Worm (Caenorhabditis elegans) whole organism, L4/young adult: ENCODE data around the gene his-62.

ENCODE experiments used
- W03F9.2 ChIP-seq: fragments of 150-350 bp; optimal IDR thresholded peaks from 2 replicates; lab custom pipeline; 2014; ENCODE audit warnings: missing biosample characterization, missing genetic modification characterization
- dao-5 ChIP-seq: sonication (generic microtip); optimal IDR thresholded peaks from 2 replicates; lab custom pipeline; 2016; ENCODE audit warnings: missing genotype, missing genetic modification characterization, moderate library complexity, missing compliant biosample characterization
- him-1 ChIP-seq: sonication (generic microtip); optimal IDR thresholded peaks from 2 replicates; lab custom pipeline; 2016; ENCODE audit warnings: missing genotype, missing genetic modification reagents, missing genetic modification characterization, missing compliant biosample characterization

The his-62 gene

DNA sequence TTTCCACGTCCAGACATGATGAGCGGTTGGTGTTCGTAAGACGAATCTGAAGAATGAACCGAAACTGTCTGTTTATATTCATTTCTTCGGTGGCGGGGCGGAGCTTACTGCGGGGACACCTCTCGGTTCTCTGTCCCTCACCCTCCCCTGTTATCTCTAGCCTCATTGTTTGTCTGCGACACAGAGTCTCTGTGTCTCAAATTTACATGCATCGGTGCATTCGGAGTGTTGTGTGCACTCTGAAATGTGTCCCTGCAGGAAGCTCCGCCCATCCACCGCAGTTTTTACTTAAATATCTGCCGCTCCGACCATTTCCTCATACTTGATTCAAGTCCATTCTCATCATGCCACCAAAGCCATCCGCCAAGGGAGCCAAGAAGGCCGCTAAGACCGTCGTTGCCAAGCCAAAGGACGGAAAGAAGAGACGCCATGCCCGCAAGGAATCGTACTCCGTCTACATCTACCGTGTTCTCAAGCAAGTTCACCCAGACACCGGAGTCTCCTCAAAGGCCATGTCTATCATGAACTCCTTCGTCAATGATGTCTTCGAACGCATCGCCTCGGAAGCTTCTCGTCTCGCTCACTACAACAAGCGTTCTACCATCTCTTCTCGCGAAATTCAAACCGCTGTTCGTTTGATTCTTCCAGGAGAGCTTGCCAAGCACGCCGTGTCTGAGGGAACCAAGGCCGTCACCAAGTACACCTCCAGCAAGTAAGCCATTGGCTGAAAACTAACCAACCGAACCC is at the start of gene his-62, which contains the start of gene his-61:
TSS of gene his-62 (plus strand) at position 345 of the 747 bp plus-strand sequence.
TSS of gene his-61 (minus strand) at position 17 of the 747 bp plus-strand sequence.
- no peak for TF ChIP-seq W03F9.2 (tag; lab: Kevin White, UChicago)
- TF ChIP-seq him-1 (tag; lab: Kevin White, UChicago): no peak
- no peak for TF ChIP-seq dao-5 (tag; lab: Kevin White, UChicago)

DNA sequence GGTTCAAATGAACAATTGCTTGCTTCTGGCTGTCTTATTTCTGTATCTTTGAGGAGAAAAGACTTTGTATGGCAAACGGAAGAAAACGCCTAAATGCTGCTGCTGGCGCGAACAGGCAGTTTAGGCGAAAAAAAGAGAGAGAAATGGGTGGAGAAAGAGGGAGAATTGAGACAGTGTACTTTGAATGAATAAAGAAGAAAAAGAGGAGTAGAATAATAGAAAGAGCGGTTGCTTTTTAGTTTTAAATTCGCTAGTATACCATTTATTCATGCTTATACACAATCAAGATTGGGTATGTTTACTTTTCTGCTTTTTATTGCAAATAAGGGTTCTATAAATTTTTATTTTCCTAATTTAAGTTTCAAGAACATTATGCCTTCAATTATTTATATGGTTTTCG is 47.0 kb upstream of the his-62 start:
- TF ChIP-seq him-1 (tag; lab: Kevin White, UChicago): no peak
- no peak for TF ChIP-seq dao-5 (tag; lab: Kevin White, UChicago)
- no peak for TF ChIP-seq W03F9.2 (tag; lab: Kevin White, UChicago)

DNA sequence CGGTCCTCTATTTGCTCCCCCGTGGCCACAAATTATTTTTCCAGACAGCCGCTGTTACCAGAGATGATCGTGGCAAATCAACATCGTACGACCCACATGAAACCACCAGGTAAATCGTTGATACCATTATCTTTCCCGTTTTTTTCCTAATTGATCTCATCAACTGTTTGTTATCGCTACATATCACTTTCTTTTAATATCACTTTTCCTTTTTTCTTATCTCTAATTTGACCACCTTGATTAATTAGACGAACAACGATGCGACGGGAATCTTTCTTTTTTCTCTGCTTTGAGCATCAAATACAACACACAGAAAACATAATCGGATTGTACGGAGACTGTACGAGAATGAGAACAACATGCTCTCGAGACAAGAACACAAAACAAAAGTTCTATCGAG is 46.1 kb upstream of the his-62 start:
- TF ChIP-seq W03F9.2 (tag; lab: Kevin White, UChicago) (no peak), dao-5 (tag; lab: Kevin White, UChicago) (no peak), him-1 (tag; lab: Kevin White, UChicago) (no peak)

DNA sequence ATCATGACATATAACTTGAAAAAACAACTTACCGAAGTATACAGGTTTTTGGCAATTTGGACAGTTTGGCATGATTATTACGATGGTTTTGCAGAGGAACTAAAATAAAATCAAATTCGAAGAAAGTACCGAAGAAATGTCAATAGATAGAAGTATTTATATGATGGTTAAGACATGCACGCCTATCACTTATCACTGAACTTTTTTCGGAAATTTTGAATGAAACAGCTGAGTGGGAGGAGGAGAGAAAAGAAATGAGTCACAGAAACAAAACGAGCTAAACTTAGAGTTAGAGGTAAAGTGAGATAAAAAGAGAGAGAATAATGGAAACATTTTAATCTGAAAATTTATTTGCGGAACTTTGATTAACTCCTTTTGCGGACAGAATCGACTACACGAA is 41.1 kb upstream of the his-62 start, which contains the start of gene valv-1:
TSS of gene valv-1 (minus strand) at position 101 of the 400 bp plus-strand sequence.
- TF ChIP-seq him-1 (tag; lab: Kevin White, UChicago) (no peak), dao-5 (tag; lab: Kevin White, UChicago) (no peak), W03F9.2 (tag; lab: Kevin White, UChicago) (no peak)

DNA sequence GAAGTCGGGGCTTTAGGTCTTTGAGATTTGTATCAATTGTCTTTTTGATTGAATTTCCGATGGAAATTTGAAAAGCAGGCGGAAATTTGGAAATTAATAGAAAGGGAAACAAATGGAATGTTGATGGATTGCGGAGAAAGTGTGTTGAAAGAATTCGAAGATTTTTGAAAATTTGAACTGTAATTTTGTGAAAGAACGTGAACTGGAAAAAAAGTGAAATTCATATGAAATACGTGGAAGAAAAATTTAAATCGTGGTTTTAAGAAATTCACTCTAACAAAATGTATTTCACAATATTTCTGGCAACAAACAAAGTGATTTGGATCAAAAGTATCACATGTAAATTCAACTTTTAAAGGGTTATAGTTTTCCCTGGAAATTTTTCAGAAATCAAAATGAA is 40.4 kb upstream of the his-62 start, which contains the start of gene B0496.1:
TSS of gene B0496.1 (plus strand) at position 301 of the 400 bp plus-strand sequence.
- TF ChIP-seq him-1 (tag; lab: Kevin White, UChicago): no peak
- TF ChIP-seq dao-5 (tag; lab: Kevin White, UChicago): no peak
- TF ChIP-seq W03F9.2 (tag; lab: Kevin White, UChicago): no peak

DNA sequence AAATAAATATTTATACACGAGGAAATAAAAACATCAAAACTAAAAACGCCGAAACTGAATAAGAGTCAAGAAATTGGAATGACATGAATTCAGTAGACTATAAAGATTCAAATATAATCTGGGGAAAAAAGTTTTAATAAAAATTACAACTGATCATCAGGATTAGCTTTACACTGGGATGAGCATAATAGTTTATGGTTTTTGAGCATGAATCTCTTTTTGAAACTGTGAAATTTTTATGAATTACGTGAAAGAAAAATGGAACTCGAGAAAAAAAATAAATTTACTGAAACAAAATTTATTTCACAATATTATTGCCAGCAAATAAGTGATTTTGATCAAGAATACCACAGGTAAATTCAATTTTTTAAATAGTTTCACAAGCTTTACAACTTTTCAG is 38.8 kb upstream of the his-62 start, which contains the start of gene B0496.2:
TSS of gene B0496.2 (plus strand) at position 301 of the 400 bp plus-strand sequence.
- TF ChIP-seq dao-5 (tag; lab: Kevin White, UChicago) (no peak), W03F9.2 (tag; lab: Kevin White, UChicago) (no peak), him-1 (tag; lab: Kevin White, UChicago) (no peak)

DNA sequence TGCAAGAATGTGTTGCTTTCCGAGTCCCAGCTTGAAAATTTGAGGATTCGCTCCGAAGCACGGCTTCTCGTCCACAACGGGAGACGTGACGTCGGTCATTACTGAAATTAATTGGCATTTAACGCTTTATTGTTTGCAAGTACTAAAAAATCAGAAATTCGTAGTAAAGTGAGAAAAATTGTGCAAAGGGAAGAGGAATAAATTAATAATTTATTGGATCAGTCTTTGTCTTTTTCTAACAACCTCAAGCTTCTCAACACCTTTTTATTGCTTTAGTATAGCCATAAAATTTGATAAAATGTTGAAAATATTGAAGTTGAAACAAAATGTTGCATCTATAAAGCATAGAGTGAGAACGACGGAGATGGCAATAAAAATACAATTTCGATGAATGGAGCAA is 35.0 kb upstream of the his-62 start, which contains the start of gene tes-1:
TSS of gene tes-1 (minus strand) at position 101 of the 400 bp plus-strand sequence.
- TF ChIP-seq dao-5 (tag; lab: Kevin White, UChicago): no peak
- TF ChIP-seq him-1 (tag; lab: Kevin White, UChicago): no peak
- no peak for TF ChIP-seq W03F9.2 (tag; lab: Kevin White, UChicago)

DNA sequence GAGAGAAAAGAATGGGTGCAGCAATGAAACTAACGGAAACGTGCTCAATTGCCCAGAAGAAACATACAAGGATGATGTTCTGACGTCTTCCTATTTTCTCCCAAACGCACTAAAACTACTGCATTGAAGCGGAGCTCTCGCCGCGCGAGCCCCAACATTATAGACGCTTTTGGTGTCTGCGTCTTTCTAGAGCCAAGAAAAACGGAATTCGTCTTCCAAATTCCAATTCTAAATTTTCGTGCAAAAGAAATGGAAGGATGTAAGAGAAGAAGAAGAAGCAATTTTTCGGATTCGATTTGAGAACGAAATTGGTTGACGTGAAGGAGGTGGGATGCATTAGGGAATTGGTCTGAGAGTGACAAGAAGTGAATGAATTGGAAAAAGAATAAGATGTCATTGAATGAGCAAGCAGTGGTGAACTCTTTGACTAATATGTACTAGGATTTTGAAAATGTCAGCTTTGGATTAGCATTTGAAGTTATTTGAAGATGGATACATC is 32.6 kb upstream of the his-62 start:
- TF ChIP-seq W03F9.2 (tag; lab: Kevin White, UChicago) (no peak), him-1 (tag; lab: Kevin White, UChicago) (no peak), dao-5 (tag; lab: Kevin White, UChicago) (no peak)

DNA sequence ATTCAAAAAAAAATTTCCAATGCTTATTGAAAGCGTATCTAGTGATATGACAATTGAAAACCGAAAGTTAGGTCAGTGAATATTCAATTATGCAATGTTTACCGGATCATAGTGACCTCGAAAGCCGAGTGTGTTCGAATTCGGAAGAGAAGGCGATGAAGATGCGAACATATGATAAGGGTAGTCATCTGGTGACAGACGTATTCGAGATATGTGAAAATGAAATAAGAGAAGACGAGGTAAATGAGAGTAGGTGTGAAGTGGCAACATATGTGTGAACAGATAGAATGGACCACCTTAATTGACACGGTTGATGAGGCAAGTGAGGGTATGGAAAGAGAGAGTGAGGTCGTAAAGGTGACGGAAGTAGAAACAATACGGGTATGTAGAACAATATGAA is 31.5 kb upstream of the his-62 start:
- TF ChIP-seq W03F9.2 (tag; lab: Kevin White, UChicago): no peak
- no peak for TF ChIP-seq dao-5 (tag; lab: Kevin White, UChicago)
- TF ChIP-seq him-1 (tag; lab: Kevin White, UChicago): no peak

DNA sequence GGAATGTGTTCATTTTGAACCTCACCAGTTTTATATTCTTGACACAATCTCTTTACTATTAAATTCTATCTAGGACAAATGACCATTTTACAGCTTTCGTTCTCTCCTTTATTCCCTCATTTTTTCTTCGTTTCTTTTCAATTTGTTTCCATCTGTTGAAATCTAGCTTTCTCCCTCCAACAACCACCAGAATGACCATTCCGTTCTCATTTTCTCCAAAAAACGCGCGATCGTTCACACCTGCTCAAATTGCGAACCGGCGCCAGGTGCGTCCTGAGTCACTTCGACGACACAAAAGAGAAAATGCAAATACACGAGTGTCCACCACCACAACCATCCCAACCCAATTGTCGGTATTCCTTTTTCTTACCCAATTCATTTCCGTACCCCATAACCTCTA is 30.1 kb upstream of the his-62 start, which contains the start of gene F13B6.1:
TSS of gene F13B6.1 (plus strand) at position 301 of the 400 bp plus-strand sequence.
- TF ChIP-seq dao-5 (tag; lab: Kevin White, UChicago) (no peak), W03F9.2 (tag; lab: Kevin White, UChicago) (no peak), him-1 (tag; lab: Kevin White, UChicago) (no peak)

DNA sequence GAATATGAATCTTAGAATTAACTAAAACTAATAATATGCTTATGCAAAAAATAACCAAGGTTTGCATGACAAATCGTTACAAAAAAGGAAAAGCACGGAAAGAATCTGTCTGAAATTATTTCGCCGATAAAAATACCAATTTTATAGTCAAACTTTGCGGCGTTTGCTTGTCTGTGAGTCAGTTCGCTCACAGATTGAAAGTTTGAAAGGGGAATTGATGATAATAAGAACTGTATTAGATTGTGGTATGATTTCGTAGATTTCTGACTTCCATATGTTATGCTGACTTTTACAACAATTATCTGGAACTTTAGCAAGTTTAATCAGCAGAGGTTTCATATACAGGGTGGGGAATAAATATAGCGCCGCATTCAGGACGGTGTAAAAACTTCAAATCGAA is 26.1 kb upstream of the his-62 start, which contains the start of gene F13B6.2:
TSS of gene F13B6.2 (minus strand) at position 101 of the 400 bp plus-strand sequence.
- no peak for TF ChIP-seq dao-5 (tag; lab: Kevin White, UChicago)
- no peak for TF ChIP-seq W03F9.2 (tag; lab: Kevin White, UChicago)
- no peak for TF ChIP-seq him-1 (tag; lab: Kevin White, UChicago)

DNA sequence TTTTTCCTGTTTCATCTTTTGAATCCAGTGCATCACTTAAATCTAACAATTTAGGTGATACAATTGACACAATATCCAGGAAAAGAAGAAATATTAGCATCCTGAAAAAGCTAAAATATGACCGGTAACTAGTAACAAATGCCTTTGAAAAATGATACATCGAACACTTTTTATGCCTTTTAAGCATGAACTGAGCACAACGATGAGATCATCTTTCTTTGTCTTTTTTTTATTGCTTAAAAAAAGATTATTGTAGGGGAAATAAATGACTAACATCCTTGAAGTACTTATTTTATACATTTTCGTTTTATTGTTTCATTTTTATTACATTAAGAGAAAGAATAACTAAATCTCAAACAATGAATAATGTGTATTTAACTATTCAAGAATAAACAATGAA is 20.5 kb upstream of the his-62 start, which contains the start of gene F13B6.3:
TSS of gene F13B6.3 (minus strand) at position 101 of the 400 bp plus-strand sequence.
- TF ChIP-seq dao-5 (tag; lab: Kevin White, UChicago) (no peak), W03F9.2 (tag; lab: Kevin White, UChicago) (no peak), him-1 (tag; lab: Kevin White, UChicago) (no peak)

DNA sequence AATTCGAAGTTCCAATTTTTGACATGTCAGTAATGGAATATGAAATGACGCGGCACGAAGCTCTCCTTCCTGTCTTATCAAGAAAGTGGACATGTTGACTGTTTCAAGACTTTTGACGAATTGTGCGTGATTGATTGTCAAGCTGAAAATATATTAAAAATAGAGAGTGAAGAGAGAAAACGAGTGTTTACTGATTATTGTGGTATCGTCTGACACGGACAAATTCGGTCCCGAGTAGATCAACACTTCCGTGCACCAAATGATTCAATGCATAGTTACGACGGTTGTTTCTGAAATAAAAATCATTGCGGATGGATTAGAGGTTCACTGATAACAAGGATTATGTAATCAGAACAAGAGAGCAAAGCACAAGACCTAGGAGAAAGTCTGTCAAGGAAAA is 19.2 kb upstream of the his-62 start:
- TF ChIP-seq dao-5 (tag; lab: Kevin White, UChicago) (no peak), W03F9.2 (tag; lab: Kevin White, UChicago) (no peak), him-1 (tag; lab: Kevin White, UChicago) (no peak)
